Worm (Caenorhabditis elegans) whole organism, midembryonic: ENCODE measurements around the gene F19B10.6.

Source experiments
- T22C8.4 ChIP-seq: fragments of 200-800 bp; sonication (Bioruptor generic); IDR thresholded peaks from 2 replicates; pipeline ENCODE4 v1.3.6; 2022; ENCODE audit warnings: missing genetic modification characterization, missing compliant biosample characterization
- cog-1 ChIP-seq: sonication (generic microtip); optimal IDR thresholded peaks from 2 replicates; lab custom pipeline; 2016; ENCODE audit warnings: missing genetic modification characterization, missing compliant biosample characterization
- flt-1 ChIP-seq: fragments of 200-800 bp; sonication (Bioruptor generic); IDR thresholded peaks from 2 replicates; pipeline ENCODE4 v1.3.6; 2022; ENCODE audit warnings: missing genetic modification characterization, missing compliant biosample characterization
- klf-2 ChIP-seq: fragments of 200-800 bp; sonication (Bioruptor generic); conservative IDR thresholded peaks from 2 replicates; pipeline ENCODE4 v1.3.6; 2022; ENCODE audit warnings: missing genetic modification reagents, missing genetic modification characterization, missing compliant biosample characterization
- med-1 ChIP-seq: sonication (generic microtip); optimal IDR thresholded peaks from 2 replicates; lab custom pipeline; 2017; ENCODE audit warnings: missing genetic modification characterization, mild to moderate bottlenecking, missing compliant biosample characterization, antibody characterized with exemption, missing genetic modification reagents; ENCODE audit not compliant: insufficient read depth
- ref-1 ChIP-seq: fragments of 200-800 bp; sonication (Bioruptor generic); conservative IDR thresholded peaks from 2 replicates; pipeline ENCODE4 v1.3.6; 2022; ENCODE audit warnings: missing genetic modification reagents, missing genetic modification characterization, missing compliant biosample characterization
- tab-1 ChIP-seq: fragments of 200-800 bp; sonication (Bioruptor generic); IDR thresholded peaks from 2 replicates; pipeline ENCODE4 v1.3.6; 2022; ENCODE audit warnings: missing genetic modification characterization, missing compliant biosample characterization
- ztf-23 ChIP-seq: fragments of 200-800 bp; sonication (Bioruptor generic); IDR thresholded peaks from 2 replicates; pipeline ENCODE4 v1.3.6; 2022; ENCODE audit warnings: missing genetic modification reagents, missing genetic modification characterization, missing compliant biosample characterization
- ztf-29 ChIP-seq: fragments of 200-800 bp; sonication (Bioruptor generic); IDR thresholded peaks from 2 replicates; pipeline ENCODE4 v1.3.6; 2022; ENCODE audit warnings: missing genetic modification reagents, missing genetic modification characterization, missing compliant biosample characterization

F19B10.6 gene

DNA sequence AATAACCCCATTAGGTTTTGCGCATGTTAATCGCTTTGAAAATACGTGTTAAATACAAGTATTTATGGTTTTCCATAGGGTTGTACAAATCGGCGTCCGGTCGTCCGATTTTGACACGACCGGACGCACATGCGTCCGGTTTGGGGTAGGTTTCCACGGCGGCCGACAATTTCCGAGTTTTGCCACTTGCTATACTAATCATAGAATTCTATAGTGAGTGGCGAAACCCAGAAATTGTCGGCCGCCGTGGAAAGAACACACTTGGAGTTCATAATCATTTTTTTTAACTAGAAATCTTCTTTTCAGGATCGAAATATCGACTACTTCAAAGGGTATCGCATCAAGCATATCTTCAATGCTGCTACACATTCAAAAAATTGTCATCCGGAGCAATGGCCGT lies 28.9 kb downstream of the F19B10.6 start:
- TF ChIP-seq med-1: no peak
- no peak for TF ChIP-seq ztf-29 (GFP tag; lab: Robert Waterston, UW)
- TF ChIP-seq flt-1 (GFP tag; lab: Robert Waterston, UW): no peak
- TF ChIP-seq klf-2 (GFP tag; lab: Robert Waterston, UW): no peak
- TF ChIP-seq cog-1 (tag; lab: Kevin White, UChicago): no peak
- TF ChIP-seq ref-1: no peak
- no peak for TF ChIP-seq T22C8.4 (GFP tag; lab: Robert Waterston, UW)
- TF ChIP-seq ztf-23 (GFP tag; lab: Robert Waterston, UW): no peak
- TF ChIP-seq tab-1 (GFP tag; lab: Robert Waterston, UW): no peak

DNA sequence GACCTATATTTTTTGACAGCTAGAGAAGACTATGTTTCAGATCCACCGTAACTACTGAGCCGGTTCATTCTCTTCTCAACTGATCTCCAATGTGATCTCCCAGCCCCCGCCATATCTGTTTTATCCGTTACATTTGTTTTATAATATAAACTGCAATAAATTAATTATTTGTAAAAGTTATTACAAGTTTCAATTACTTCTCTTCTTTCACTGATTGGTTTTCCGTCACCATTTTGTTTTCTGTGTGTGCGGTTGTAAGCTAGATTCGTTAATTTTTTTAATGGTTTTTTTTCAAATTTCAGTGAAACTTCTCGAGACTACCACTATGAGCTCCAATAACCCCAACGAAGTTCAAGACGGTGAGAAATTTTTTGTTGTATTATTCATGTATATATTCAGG lies 32.9 kb downstream of the F19B10.6 start, which contains the start of gene M151.2:
Gene M151.2 (plus strand): TSS at position 301 of the 400 bp plus-strand sequence.
- TF ChIP-seq cog-1 (tag; lab: Kevin White, UChicago) (no peak), flt-1 (GFP tag; lab: Robert Waterston, UW) (no peak), ref-1 (no peak), T22C8.4 (GFP tag; lab: Robert Waterston, UW) (no peak), ztf-23 (GFP tag; lab: Robert Waterston, UW) (no peak), ztf-29 (GFP tag; lab: Robert Waterston, UW) (no peak), klf-2 (GFP tag; lab: Robert Waterston, UW) (no peak), tab-1 (GFP tag; lab: Robert Waterston, UW) (no peak), med-1 (no peak)

DNA sequence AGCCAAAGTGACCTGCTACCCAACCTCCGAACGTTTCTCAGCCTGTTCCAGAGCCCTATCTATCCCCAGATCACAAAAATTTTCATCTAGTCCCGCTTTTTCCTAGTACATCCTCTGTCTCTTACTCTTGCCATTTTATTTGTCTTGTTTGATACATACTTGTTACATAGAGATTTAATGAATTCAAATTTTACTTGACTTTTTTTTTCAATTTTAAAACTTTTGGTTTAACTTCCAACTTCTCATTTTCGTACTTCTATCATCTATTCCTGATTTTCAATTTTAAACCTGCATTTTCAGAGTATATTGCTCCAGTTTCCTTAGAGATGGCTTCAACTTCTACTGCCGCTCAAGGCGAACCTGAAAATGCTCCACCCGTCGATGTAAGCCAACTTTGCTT lies 36.8 kb downstream of the F19B10.6 start, which contains the start of gene M151.3:
Gene M151.3 (plus strand): TSS at position 301 of the 400 bp plus-strand sequence.
- TF ChIP-seq ztf-23 (GFP tag; lab: Robert Waterston, UW) (no peak), tab-1 (GFP tag; lab: Robert Waterston, UW) (no peak), T22C8.4 (GFP tag; lab: Robert Waterston, UW) (no peak), ref-1 (no peak), flt-1 (GFP tag; lab: Robert Waterston, UW) (no peak), ztf-29 (GFP tag; lab: Robert Waterston, UW) (no peak), cog-1 (tag; lab: Kevin White, UChicago) (no peak), klf-2 (GFP tag; lab: Robert Waterston, UW) (no peak), med-1 (no peak)

DNA sequence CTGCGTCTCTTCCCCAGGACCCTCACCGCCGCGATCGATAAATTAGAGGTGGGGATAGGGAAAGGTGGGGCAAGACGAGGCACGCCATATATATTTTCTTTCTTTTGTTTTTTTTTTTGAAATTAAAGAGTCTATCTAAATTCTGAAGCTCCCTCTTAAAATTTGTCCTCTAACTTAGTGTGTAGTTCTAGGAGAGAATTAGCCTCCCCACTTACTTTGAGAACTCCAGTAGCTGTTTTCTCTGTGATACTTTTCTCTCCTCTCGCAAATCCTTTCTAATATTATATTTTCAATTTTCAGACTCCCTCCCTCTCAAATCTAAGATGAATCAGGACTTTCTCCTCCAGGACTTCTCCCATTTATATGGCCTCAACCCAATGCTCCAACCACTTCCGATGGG lies 41.7 kb downstream of the F19B10.6 start, which contains the start of gene M151.7:
Gene M151.7 (plus strand): TSS at position 301 of the 400 bp plus-strand sequence.
- no peak for TF ChIP-seq flt-1 (GFP tag; lab: Robert Waterston, UW)
- TF ChIP-seq klf-2 (GFP tag; lab: Robert Waterston, UW): no peak
- no peak for TF ChIP-seq ztf-23 (GFP tag; lab: Robert Waterston, UW)
- TF ChIP-seq tab-1 (GFP tag; lab: Robert Waterston, UW): no peak
- TF ChIP-seq T22C8.4 (GFP tag; lab: Robert Waterston, UW): no peak
- TF ChIP-seq med-1: no peak
- no peak for TF ChIP-seq ref-1
- TF ChIP-seq ztf-29 (GFP tag; lab: Robert Waterston, UW): no peak
- TF ChIP-seq cog-1 (tag; lab: Kevin White, UChicago): no peak

DNA sequence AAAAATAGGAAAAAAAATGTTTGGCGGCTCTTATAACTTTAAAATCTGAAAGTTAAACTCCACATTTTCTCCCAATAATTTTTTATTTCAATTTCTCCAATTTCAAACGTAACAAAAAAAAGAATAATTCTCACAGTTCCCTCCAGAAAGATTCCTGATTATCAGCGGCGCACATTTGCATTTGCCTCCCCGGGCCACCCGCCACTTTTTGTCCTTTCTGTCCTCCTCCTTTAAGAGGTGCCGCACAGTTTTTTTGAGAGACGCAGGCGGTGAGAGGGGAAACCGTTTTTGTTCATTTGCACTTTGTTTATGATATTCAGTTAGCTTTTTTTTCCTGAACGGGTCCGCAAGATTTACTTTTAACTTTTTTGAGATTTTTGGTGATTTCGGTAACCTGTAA lies 42.8 kb downstream of the F19B10.6 start:
- TF ChIP-seq med-1: no peak
- no peak for TF ChIP-seq T22C8.4 (GFP tag; lab: Robert Waterston, UW)
- no peak for TF ChIP-seq cog-1 (tag; lab: Kevin White, UChicago)

DNA sequence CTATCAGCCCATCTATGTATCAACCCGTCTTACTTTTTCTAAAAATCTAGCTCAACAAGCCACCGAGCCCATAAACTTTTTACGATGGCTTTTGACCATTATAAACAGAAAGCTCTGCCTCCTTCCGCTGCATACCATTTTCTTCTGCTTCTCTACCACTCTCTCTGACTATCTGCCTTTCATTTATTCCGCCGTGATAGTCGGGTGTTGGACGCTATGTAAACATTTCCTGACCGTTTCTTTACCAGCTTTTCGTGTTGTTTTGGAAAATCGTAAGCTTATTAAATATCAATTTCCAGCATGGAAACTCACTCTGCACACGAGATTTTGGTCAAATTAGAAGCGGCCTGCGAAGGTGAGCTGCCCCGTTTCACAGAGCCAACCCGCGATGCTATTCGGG lies 46.2 kb downstream of the F19B10.6 start, which contains the start of gene F40E12.1:
Gene F40E12.1 (plus strand): TSS at position 301 of the 400 bp plus-strand sequence.
- TF ChIP-seq flt-1 (GFP tag; lab: Robert Waterston, UW): no peak
- TF ChIP-seq ref-1: no peak
- no peak for TF ChIP-seq cog-1 (tag; lab: Kevin White, UChicago)
- TF ChIP-seq tab-1 (GFP tag; lab: Robert Waterston, UW): no peak
- TF ChIP-seq med-1: no peak
- TF ChIP-seq klf-2 (GFP tag; lab: Robert Waterston, UW): no peak
- TF ChIP-seq ztf-23 (GFP tag; lab: Robert Waterston, UW): no peak
- no peak for TF ChIP-seq T22C8.4 (GFP tag; lab: Robert Waterston, UW)

DNA sequence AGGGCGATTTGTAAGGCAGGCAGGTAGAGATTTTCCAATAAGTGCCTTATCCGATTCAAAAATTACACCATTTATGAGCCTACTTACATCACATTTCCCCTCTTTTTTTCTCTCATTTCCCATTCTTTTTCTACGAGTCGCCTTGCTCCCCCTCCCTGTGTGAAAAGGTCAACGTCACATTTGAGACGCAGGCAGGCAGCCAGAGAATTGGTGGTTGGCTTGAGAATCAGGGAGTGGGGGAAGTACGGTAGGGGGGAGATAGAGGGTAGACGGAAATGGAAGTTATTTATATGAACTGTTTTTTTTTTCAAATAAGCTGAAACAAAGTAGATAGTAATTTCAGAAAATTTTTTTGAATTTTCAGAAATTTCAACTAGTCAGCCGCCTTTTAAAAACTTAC lies 47.1 kb downstream of the F19B10.6 start:
- no peak for TF ChIP-seq flt-1 (GFP tag; lab: Robert Waterston, UW)
- TF ChIP-seq med-1: no peak
- TF ChIP-seq ztf-23 (GFP tag; lab: Robert Waterston, UW): no peak
- no peak for TF ChIP-seq ref-1
- no peak for TF ChIP-seq T22C8.4 (GFP tag; lab: Robert Waterston, UW)
- TF ChIP-seq tab-1 (GFP tag; lab: Robert Waterston, UW): no peak
- no peak for TF ChIP-seq cog-1 (tag; lab: Kevin White, UChicago)
- no peak for TF ChIP-seq klf-2 (GFP tag; lab: Robert Waterston, UW)
- no peak for TF ChIP-seq ztf-29 (GFP tag; lab: Robert Waterston, UW)
